Worm (Caenorhabditis elegans) whole organism, L4 larva: Measurements from ENCODE around the gene snu-13.

ENCODE experiments used
- T20F7.1 ChIP-seq: fragments of 200-800 bp; sonication (Bioruptor generic); optimal IDR thresholded peaks from 2 replicates; lab custom pipeline; 2018; ENCODE audit warnings: mild to moderate bottlenecking, missing genetic modification characterization, missing compliant biosample characterization
- aly-2 ChIP-seq: sonication (generic microtip); optimal IDR thresholded peaks from 2 replicates; lab custom pipeline; 2018; ENCODE audit warnings: missing biosample characterization, missing genetic modification characterization
- ama-1 ChIP-seq: fragments of 150-350 bp; optimal IDR thresholded peaks from 2 replicates; lab custom pipeline; 2014; ENCODE audit warnings: inconsistent platforms, mixed read lengths
- daf-12 ChIP-seq: fragments of 150-350 bp; optimal IDR thresholded peaks from 2 replicates; lab custom pipeline; 2014; ENCODE audit warnings: missing biosample characterization, missing genetic modification reagents, missing genetic modification characterization
- dmd-9 ChIP-seq: fragments of 200-800 bp; sonication (Bioruptor generic); IDR thresholded peaks from 2 replicates; pipeline ENCODE4 v1.3.6; 2022; ENCODE audit warnings: missing genetic modification reagents, missing genetic modification characterization, missing compliant biosample characterization
- lin-15B ChIP-seq: fragments of 150-350 bp; sonication (generic microtip); optimal IDR thresholded peaks from 3 replicates; lab custom pipeline; 2014; ENCODE audit warnings: missing biosample characterization, missing genetic modification characterization
- lin-39 ChIP-seq: fragments of 150-350 bp; optimal IDR thresholded peaks from 2 replicates; lab custom pipeline; 2014; ENCODE audit warnings: missing biosample characterization, missing genetic modification reagents, missing genetic modification characterization
- snpc-4 ChIP-seq: fragments of 150-350 bp; optimal IDR thresholded peaks from 2 replicates; lab custom pipeline; 2014; ENCODE audit warnings: missing biosample characterization, missing genetic modification characterization

DNA sequence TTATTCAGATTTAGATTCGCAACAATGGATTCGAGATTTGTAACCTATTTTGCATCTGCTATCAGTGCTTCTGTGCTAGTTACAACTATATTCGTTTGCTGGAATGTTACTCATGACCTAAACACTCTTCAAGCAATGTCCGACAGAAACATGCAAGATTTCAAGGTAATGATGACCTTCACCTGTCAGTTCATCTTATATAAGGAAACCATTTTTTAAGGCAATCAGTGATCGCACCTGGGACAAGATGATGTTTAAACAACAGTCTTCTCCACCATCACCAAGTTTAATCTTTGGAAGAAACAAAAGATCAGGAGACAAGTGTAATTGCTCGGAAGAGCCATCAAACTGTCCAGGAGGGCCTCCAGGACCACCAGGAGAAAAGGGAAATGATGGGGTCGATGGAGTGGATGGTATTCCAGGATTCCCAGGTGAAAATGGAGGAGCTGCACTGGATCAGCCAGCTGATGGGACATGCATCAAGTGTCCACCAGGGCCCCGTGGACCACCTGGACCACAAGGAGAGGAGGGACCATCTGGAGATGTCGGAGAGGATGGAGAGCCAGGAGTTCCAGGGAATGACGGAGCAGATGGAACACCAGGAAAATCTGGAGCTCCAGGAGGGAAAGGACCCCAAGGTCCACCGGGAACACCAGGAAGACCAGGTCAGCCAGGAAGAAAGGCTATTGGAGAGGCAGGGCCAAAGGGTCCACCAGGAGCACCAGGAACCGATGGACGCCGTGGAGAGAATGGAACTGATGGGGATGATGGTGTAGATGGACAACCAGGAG is 45.4 kb upstream of the snu-13 start, which contains the start of gene col-79:
- TF ChIP-seq dmd-9, result no peak
- TF ChIP-seq ama-1 (lab: Kevin White, UChicago), result no peak
- TF ChIP-seq daf-12, result no peak
- no peak for TF ChIP-seq lin-39
- no peak for TF ChIP-seq aly-2 (tag; lab: Kevin White, UChicago)
- TF ChIP-seq lin-15B, result no peak
- TF ChIP-seq snpc-4 (tag; lab: Kevin White, UChicago), result no peak
- no peak for TF ChIP-seq T20F7.1
